Worm (Caenorhabditis elegans) whole organism, late embryonic: ENCODE results near the gene nhr-139.

Experiments
- C08G9.2 ChIP-seq: sonication (generic microtip); optimal IDR thresholded peaks from 2 replicates; lab custom pipeline; 2016; ENCODE audit warnings: mild to moderate bottlenecking, missing genetic modification characterization, moderate library complexity, missing compliant biosample characterization
- C38D4.7 ChIP-seq: fragments of 200-800 bp; sonication (Bioruptor generic); optimal IDR thresholded peaks from 2 replicates; lab custom pipeline; 2018; ENCODE audit warnings: mild to moderate bottlenecking, missing genetic modification characterization, moderate library complexity, missing compliant biosample characterization
- K02D7.2 ChIP-seq: sonication (generic microtip); optimal IDR thresholded peaks from 2 replicates; lab custom pipeline; 2017; ENCODE audit warnings: mild to moderate bottlenecking, missing genetic modification characterization, missing compliant biosample characterization
- T23F11.4 ChIP-seq: fragments of 200-800 bp; sonication (Bioruptor generic); optimal IDR thresholded peaks from 2 replicates; lab custom pipeline; 2018; ENCODE audit warnings: mild to moderate bottlenecking, missing genetic modification characterization, missing compliant biosample characterization
- Y22D7AL.16 ChIP-seq: sonication (generic microtip); optimal IDR thresholded peaks from 2 replicates; lab custom pipeline; 2016; ENCODE audit warnings: missing genetic modification characterization, missing compliant biosample characterization
- ahr-1 ChIP-seq: sonication (generic microtip); optimal IDR thresholded peaks from 2 replicates; lab custom pipeline; 2016; ENCODE audit warnings: missing genetic modification characterization, missing compliant biosample characterization
- ceh-14 ChIP-seq: sonication (generic microtip); optimal IDR thresholded peaks from 2 replicates; lab custom pipeline; 2016; ENCODE audit warnings: missing genotype, missing genetic modification characterization, missing compliant biosample characterization
- ceh-2 ChIP-seq: sonication (generic microtip); optimal IDR thresholded peaks from 2 replicates; lab custom pipeline; 2016; ENCODE audit warnings: missing genotype, missing genetic modification characterization, missing compliant biosample characterization
- ceh-24 ChIP-seq: sonication (generic microtip); optimal IDR thresholded peaks from 2 replicates; lab custom pipeline; 2016; ENCODE audit warnings: mild to moderate bottlenecking, missing genetic modification characterization, missing compliant biosample characterization
- ceh-30 ChIP-seq: fragments of 150-350 bp; optimal IDR thresholded peaks from 2 replicates; lab custom pipeline; 2014; ENCODE audit warnings: missing biosample characterization, missing genetic modification characterization
- ceh-48 ChIP-seq: sonication (generic microtip); optimal IDR thresholded peaks from 2 replicates; lab custom pipeline; 2016; ENCODE audit warnings: missing genetic modification characterization, inconsistent platforms, missing compliant biosample characterization
- ceh-6 ChIP-seq: fragments of 200-800 bp; sonication (Bioruptor generic); optimal IDR thresholded peaks from 2 replicates; lab custom pipeline; 2018; ENCODE audit warnings: mild to moderate bottlenecking, missing genetic modification characterization, missing compliant biosample characterization
- ceh-9 ChIP-seq: sonication (generic microtip); optimal IDR thresholded peaks from 2 replicates; lab custom pipeline; 2016; ENCODE audit warnings: mild to moderate bottlenecking, missing genetic modification characterization, inconsistent platforms, missing compliant biosample characterization
- che-1 ChIP-seq: sonication (generic microtip); optimal IDR thresholded peaks from 2 replicates; lab custom pipeline; 2016; ENCODE audit warnings: mild to moderate bottlenecking, missing genetic modification characterization, missing compliant biosample characterization
- dmd-4 ChIP-seq: sonication (generic microtip); optimal IDR thresholded peaks from 2 replicates; lab custom pipeline; 2016; ENCODE audit warnings: borderline replicate concordance, missing genetic modification characterization, missing compliant biosample characterization
- elt-2 ChIP-seq: sonication (generic microtip); optimal IDR thresholded peaks from 2 replicates; lab custom pipeline; 2016; ENCODE audit warnings: missing genetic modification reagents, missing genetic modification characterization, missing compliant biosample characterization
- elt-4 ChIP-seq: sonication (generic microtip); optimal IDR thresholded peaks from 2 replicates; lab custom pipeline; 2016; ENCODE audit warnings: missing genetic modification characterization, missing compliant biosample characterization
- ets-4 ChIP-seq: sonication (generic microtip); optimal IDR thresholded peaks from 2 replicates; lab custom pipeline; 2016; ENCODE audit warnings: missing genetic modification characterization, missing compliant biosample characterization
- fkh-10 ChIP-seq: fragments of 150-350 bp; optimal IDR thresholded peaks from 2 replicates; lab custom pipeline; 2014; ENCODE audit warnings: missing biosample characterization, missing genetic modification reagents, missing genetic modification characterization
- hlh-30 ChIP-seq: sonication (generic microtip); optimal IDR thresholded peaks from 2 replicates; lab custom pipeline; 2017; ENCODE audit warnings: antibody characterized with exemption, missing genetic modification characterization, missing compliant biosample characterization; ENCODE audit not compliant: insufficient read depth
- lin-11 ChIP-seq: fragments of 200-800 bp; sonication (Bioruptor generic); optimal IDR thresholded peaks from 2 replicates; lab custom pipeline; 2018; ENCODE audit warnings: mild to moderate bottlenecking, missing genetic modification characterization, missing compliant biosample characterization
- nfya-1 ChIP-seq: sonication (generic microtip); optimal IDR thresholded peaks from 2 replicates; lab custom pipeline; 2017; ENCODE audit warnings: missing genetic modification characterization, mild to moderate bottlenecking, missing compliant biosample characterization, antibody characterized with exemption, moderate library complexity
- nhr-11 ChIP-seq: fragments of 150-350 bp; optimal IDR thresholded peaks from 2 replicates; lab custom pipeline; 2014; ENCODE audit warnings: missing biosample characterization, missing genetic modification characterization
- nhr-232 ChIP-seq: sonication (generic microtip); optimal IDR thresholded peaks from 2 replicates; lab custom pipeline; 2016; ENCODE audit warnings: missing genetic modification characterization, missing compliant biosample characterization
- npax-4 ChIP-seq: sonication (generic microtip); optimal IDR thresholded peaks from 2 replicates; lab custom pipeline; 2016; ENCODE audit warnings: missing genetic modification characterization, missing compliant biosample characterization
- pha-2 ChIP-seq: sonication (generic microtip); optimal IDR thresholded peaks from 2 replicates; lab custom pipeline; 2017; ENCODE audit warnings: mild to moderate bottlenecking, missing genetic modification characterization, missing compliant biosample characterization
- pha-4 ChIP-seq: fragments of 150-350 bp; optimal IDR thresholded peaks from 2 replicates; lab custom pipeline; 2018; ENCODE audit warnings: missing biosample characterization, missing genetic modification reagents, missing genetic modification characterization
- pqm-1 ChIP-seq: sonication (generic microtip); optimal IDR thresholded peaks from 2 replicates; lab custom pipeline; 2016; ENCODE audit warnings: missing genetic modification characterization, missing compliant biosample characterization
- pros-1 ChIP-seq: fragments of 150-350 bp; optimal IDR thresholded peaks from 2 replicates; lab custom pipeline; 2014; ENCODE audit warnings: missing biosample characterization, missing genetic modification reagents, missing genetic modification characterization
- sdc-2 ChIP-seq: sonication (generic microtip); optimal IDR thresholded peaks from 2 replicates; lab custom pipeline; 2016; ENCODE audit warnings: missing genotype, missing genetic modification characterization, missing compliant biosample characterization
- sox-4 ChIP-seq: sonication (generic microtip); optimal IDR thresholded peaks from 2 replicates; lab custom pipeline; 2017; ENCODE audit warnings: mild to moderate bottlenecking, missing genetic modification characterization, inconsistent platforms, missing compliant biosample characterization
- tbx-7 ChIP-seq: sonication (generic microtip); optimal IDR thresholded peaks from 2 replicates; lab custom pipeline; 2016; ENCODE audit warnings: missing genotype, missing genetic modification characterization, missing compliant biosample characterization
- ttx-3 ChIP-seq: sonication (generic microtip); optimal IDR thresholded peaks from 2 replicates; lab custom pipeline; 2016; ENCODE audit warnings: missing genetic modification reagents, missing genetic modification characterization, missing compliant biosample characterization
- zip-5 ChIP-seq: sonication (generic microtip); optimal IDR thresholded peaks from 2 replicates; lab custom pipeline; 2016; ENCODE audit warnings: missing genetic modification characterization, missing compliant biosample characterization
- ztf-16 ChIP-seq: sonication (generic microtip); optimal IDR thresholded peaks from 2 replicates; lab custom pipeline; 2017; ENCODE audit warnings: missing genetic modification characterization, missing compliant biosample characterization

The nhr-139 gene

ce11 chrV:6985943-6986342 lies 1.6 kb downstream of the nhr-139 start, which contains the start of gene nhr-163:
Gene nhr-163 (minus strand): TSS chrV:6986043.
- TF ChIP-seq pha-2 (tag; lab: Kevin White, UChicago) (no peak), ttx-3 (no peak), ceh-24 (tag; lab: Kevin White, UChicago) (no peak)

ce11 chrV:6982813-6983212 lies 4.8 kb downstream of the nhr-139 start, which contains the start of gene nhr-161:
Gene nhr-161 (minus strand): TSS chrV:6982913.
- TF ChIP-seq ceh-48 (tag; lab: Kevin White, UChicago), result no peak
- no peak for TF ChIP-seq ets-4 (tag; lab: Kevin White, UChicago)
- TF ChIP-seq ceh-6 (GFP tag; lab: Kevin White, UChicago), result no peak
- TF ChIP-seq nhr-11 (tag; lab: Kevin White, UChicago), result no peak
- TF ChIP-seq dmd-4, result no peak
- no peak for TF ChIP-seq nhr-232 (tag; lab: Kevin White, UChicago)
- TF ChIP-seq elt-2 (tag; lab: Kevin White, UChicago), result no peak
- no peak for TF ChIP-seq fkh-10 (GFP tag; lab: Kevin White, UChicago)
- no peak for TF ChIP-seq T23F11.4 (GFP tag; lab: Kevin White, UChicago)
- no peak for TF ChIP-seq nfya-1 (tag; lab: Kevin White, UChicago)
- TF ChIP-seq C08G9.2 (tag; lab: Kevin White, UChicago), result no peak
- no peak for TF ChIP-seq hlh-30
- no peak for TF ChIP-seq ceh-9 (tag; lab: Kevin White, UChicago)
- TF ChIP-seq ceh-14 (tag; lab: Kevin White, UChicago), result no peak
- no peak for TF ChIP-seq ahr-1 (tag; lab: Kevin White, UChicago)

- TF ChIP-seq npax-4 (tag; lab: Kevin White, UChicago) (no peak), C08G9.2 (tag; lab: Kevin White, UChicago) (no peak), ttx-3 (no peak), nhr-11 (tag; lab: Kevin White, UChicago) (no peak), Y22D7AL.16 (tag; lab: Kevin White, UChicago) (no peak), ahr-1 (tag; lab: Kevin White, UChicago) (no peak), C38D4.7 (no peak), dmd-4 (no peak), che-1 (tag; lab: Kevin White, UChicago) (no peak), sox-4 (no peak), lin-11 (no peak), fkh-10 (GFP tag; lab: Kevin White, UChicago) (no peak), pqm-1 (tag; lab: Kevin White, UChicago) (no peak), ceh-48 (tag; lab: Kevin White, UChicago) (no peak), ceh-30 (no peak)
- TF ChIP-seq, all 69 proteins: peak for 0
Measured at ce11 chrV:6979019-6979418, 8.6 kb downstream of the nhr-139 start, which contains the start of gene sre-12. Gene sre-12 (minus strand): TSS chrV:6979119.

- TF ChIP-seq elt-4 (no peak), lin-11 (no peak), ceh-2 (tag; lab: Kevin White, UChicago) (no peak), K02D7.2 (tag; lab: Kevin White, UChicago) (no peak), ceh-9 (tag; lab: Kevin White, UChicago) (no peak), dmd-4 (no peak), sdc-2 (tag; lab: Kevin White, UChicago) (no peak), pros-1 (no peak), tbx-7 (tag; lab: Kevin White, UChicago) (no peak), pha-2 (tag; lab: Kevin White, UChicago) (no peak), sox-4 (no peak), fkh-10 (GFP tag; lab: Kevin White, UChicago) (no peak), zip-5 (no peak), ztf-16 (no peak), pha-4 (no peak), ets-4 (tag; lab: Kevin White, UChicago) (no peak)
Measured at ce11 chrV:6976047-6976446, 11.5 kb downstream of the nhr-139 start, which contains the start of gene srx-16. Gene srx-16 (plus strand): TSS chrV:6976347.
